Worm (Caenorhabditis elegans): ENCODE results near the gene F14F9.3.

DNA sequence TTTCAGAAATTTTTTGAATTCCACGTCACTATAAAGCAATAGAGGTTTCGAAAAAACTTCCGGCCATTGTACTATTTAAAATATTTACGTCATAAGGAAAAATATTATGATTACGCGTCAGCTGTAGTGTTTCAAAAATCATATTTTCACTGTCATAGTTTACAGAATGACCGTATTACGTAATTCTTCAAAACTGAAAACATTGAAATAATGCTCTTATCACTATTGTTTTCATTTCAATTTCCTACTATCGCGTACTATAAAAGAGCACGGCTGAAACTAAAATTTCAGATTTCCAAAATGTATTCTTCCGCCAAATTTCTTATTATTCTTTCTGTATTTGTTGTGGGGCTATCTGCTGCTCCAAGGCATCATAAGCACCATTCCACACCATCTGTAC, 6.5 kb downstream of the F14F9.3 start, which contains the start of gene F14F9.2:
- no peak for TF ChIP-seq nhr-11 (tag; optimal IDR thresholded peaks at IDR 0.05)
- TF ChIP-seq unc-62 (GFP tag; optimal IDR thresholded peaks at IDR 0.05), result no peak
- no peak for TF ChIP-seq ceh-82 (tag; optimal IDR thresholded peaks at IDR 0.05)
- TF ChIP-seq tlp-1 (tag; optimal IDR thresholded peaks at IDR 0.05), result no peak
- no peak for TF ChIP-seq pqm-1 (tag; optimal IDR thresholded peaks at IDR 0.05)
- no peak for TF ChIP-seq snpc-4 (tag; optimal IDR thresholded peaks at IDR 0.05)
- no peak for TF ChIP-seq nhr-84 (tag; optimal IDR thresholded peaks at IDR 0.05)
- TF ChIP-seq tbx-2 (tag; optimal IDR thresholded peaks at IDR 0.05), result no peak
- no peak for TF ChIP-seq ces-1 (GFP tag; optimal IDR thresholded peaks at IDR 0.05)
- no peak for TF ChIP-seq efl-3 (GFP tag; optimal IDR thresholded peaks at IDR 0.05)
- TF ChIP-seq ama-1 (optimal IDR thresholded peaks at IDR 0.05), result no peak
- TF ChIP-seq nhr-28 (tag; optimal IDR thresholded peaks at IDR 0.05), result no peak
- no peak for TF ChIP-seq ztf-4 (tag; optimal IDR thresholded peaks at IDR 0.05)
